Worm (Caenorhabditis elegans): ENCODE measurements around the gene clec-160.
A peak's percentile ranks its signal among the peaks of the same experiment; 100 is the strongest.

clec-160 gene

DNA sequence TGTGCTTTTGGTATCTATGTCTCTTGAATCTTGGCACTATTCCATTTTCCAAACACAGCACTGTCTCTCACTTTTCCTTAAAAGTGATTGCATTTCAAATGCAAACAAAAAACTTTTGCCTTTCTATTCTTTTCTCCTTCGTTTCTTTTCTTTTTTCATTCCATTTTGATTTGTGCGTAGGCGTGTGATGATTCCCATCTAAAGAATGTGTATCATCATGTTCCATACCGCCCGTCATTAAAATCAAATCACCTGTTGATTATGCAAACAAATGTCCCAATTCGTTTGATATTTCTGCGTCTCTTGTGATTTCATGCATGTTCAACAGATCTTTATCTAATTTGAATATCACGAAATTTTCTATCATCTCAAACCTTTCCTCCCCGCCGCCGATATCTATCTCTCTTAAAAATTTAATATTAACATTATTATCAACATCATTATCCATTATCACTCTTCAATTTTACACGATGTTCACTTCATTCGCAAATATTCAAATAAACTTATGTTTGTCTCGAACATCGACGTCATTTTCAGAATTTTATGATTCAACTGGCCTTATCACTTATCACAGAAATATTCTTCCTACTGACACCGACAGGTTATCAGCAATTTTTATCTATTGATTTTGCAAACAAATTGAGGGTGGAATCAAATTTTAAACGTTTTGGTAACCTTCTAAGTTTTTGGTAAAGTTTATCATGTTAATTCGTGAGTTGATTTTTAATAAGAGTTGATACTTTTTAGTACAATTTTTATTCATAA is 15.7 kb upstream of the clec-160 start (continued):
- TF ChIP-seq unc-62 (GFP tag; optimal IDR thresholded peaks at IDR 0.05) (no peak), egl-5 (tag; optimal IDR thresholded peaks at IDR 0.05) (peak; percentile 61), mml-1 (tag; optimal IDR thresholded peaks at IDR 0.05) (no peak), fkh-10 (GFP tag; optimal IDR thresholded peaks at IDR 0.05) (no peak), elt-1 (tag; optimal IDR thresholded peaks at IDR 0.05) (no peak)

DNA sequence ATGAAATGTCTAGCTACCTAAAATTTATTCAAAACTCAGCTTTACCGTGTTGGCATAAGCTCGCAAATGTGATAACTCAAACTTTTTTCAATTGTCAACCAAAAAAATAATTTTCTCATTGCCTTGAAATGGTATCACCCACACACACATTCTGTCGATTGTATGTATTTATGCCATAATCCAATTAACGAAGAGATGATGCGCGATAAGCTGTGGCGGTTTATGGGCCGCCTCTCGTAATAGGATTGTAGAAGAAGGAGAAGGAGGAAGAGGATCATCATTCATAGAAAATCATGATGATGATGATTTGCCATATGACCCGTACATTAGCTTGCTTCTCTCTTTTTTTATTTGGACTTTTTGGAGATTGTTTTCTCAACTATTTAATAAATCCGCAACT is 13.4 kb upstream of the clec-160 start:
- TF ChIP-seq nhr-77 (tag; optimal IDR thresholded peaks at IDR 0.05) = no peak
- TF ChIP-seq unc-62 (GFP tag; optimal IDR thresholded peaks at IDR 0.05) = no peak
- TF ChIP-seq egl-5 (tag; optimal IDR thresholded peaks at IDR 0.05) = peak; percentile 39
- no peak for TF ChIP-seq mdl-1 (tag; optimal IDR thresholded peaks at IDR 0.05)

- TF ChIP-seq lin-39 (tag; optimal IDR thresholded peaks at IDR 0.05) (peak; percentile 75), hmg-11 (tag; optimal IDR thresholded peaks at IDR 0.05) (peak; percentile 18), snpc-4 (tag; optimal IDR thresholded peaks at IDR 0.05) (no peak), nhr-12 (tag; optimal IDR thresholded peaks at IDR 0.05) (no peak), nfya-1 (tag; optimal IDR thresholded peaks at IDR 0.05; ENCODE audit: insufficient read depth) (peak; percentile 59)
Measured at ce11 chrIII:8287519-8287918, 11.7 kb upstream of the clec-160 start.

- no peak for TF ChIP-seq nhr-28 (tag; optimal IDR thresholded peaks at IDR 0.05)
- TF ChIP-seq nhr-23 (tag; optimal IDR thresholded peaks at IDR 0.05) = no peak
- no peak for TF ChIP-seq lin-15B (tag; optimal IDR thresholded peaks at IDR 0.05)
- TF ChIP-seq mdl-1 (tag; optimal IDR thresholded peaks at IDR 0.05) = no peak
- TF ChIP-seq nhr-77 (tag; optimal IDR thresholded peaks at IDR 0.05) = no peak
- TF ChIP-seq sea-2 (GFP tag; optimal IDR thresholded peaks at IDR 0.05) = no peak
- no peak for TF ChIP-seq elt-2 (tag; optimal IDR thresholded peaks at IDR 0.05)
- peak; percentile 5 for TF ChIP-seq egl-5 (tag; optimal IDR thresholded peaks at IDR 0.05)
- TF ChIP-seq egl-27 (tag; optimal IDR thresholded peaks at IDR 0.05) = no peak
Measured at ce11 chrIII:8286824-8287223, 11.1 kb upstream of the clec-160 start.

DNA sequence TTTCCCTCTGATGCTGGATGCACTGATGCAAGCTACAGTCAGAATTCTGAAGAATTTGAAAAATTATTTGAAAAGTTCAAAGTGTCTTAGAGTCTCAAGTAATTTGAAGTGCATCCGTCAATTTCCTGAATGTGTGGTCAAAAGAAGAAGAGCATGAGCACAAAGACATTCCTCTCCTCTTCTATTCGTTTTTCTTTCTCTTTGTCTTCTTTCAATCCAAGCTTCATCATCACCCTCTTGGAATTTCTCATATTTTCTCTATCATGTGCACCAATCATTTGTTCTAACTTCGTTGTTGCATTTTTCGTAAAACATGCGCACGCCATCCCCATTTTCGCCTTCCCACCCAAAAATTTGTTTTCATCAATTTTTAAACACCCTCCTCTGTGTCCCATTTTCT is 10.2 kb upstream of the clec-160 start:
- TF ChIP-seq nhr-76 (tag; optimal IDR thresholded peaks at IDR 0.05) (no peak), nhr-12 (tag; optimal IDR thresholded peaks at IDR 0.05) (no peak), lin-15B (tag; optimal IDR thresholded peaks at IDR 0.05) (no peak), sea-2 (GFP tag; optimal IDR thresholded peaks at IDR 0.05) (no peak), nhr-77 (tag; optimal IDR thresholded peaks at IDR 0.05) (no peak), elt-3 (tag; optimal IDR thresholded peaks at IDR 0.05) (no peak), fkh-10 (GFP tag; optimal IDR thresholded peaks at IDR 0.05) (peak; percentile 74), nhr-25 (tag; optimal IDR thresholded peaks at IDR 0.05) (no peak)

ce11 chrIII:8283525-8283924 is 7.8 kb upstream of the clec-160 start:
- TF ChIP-seq jun-1 (tag; optimal IDR thresholded peaks at IDR 0.05) (no peak), ztf-11 (tag; optimal IDR thresholded peaks at IDR 0.05) (no peak), egl-27 (tag; optimal IDR thresholded peaks at IDR 0.05) (no peak), lin-15B (tag; optimal IDR thresholded peaks at IDR 0.05) (no peak), ceh-16 (tag; optimal IDR thresholded peaks at IDR 0.05) (no peak), sea-2 (GFP tag; optimal IDR thresholded peaks at IDR 0.05) (no peak), skn-1 (tag; optimal IDR thresholded peaks at IDR 0.05) (no peak), ama-1 (optimal IDR thresholded peaks at IDR 0.05) (no peak), nhr-25 (tag; optimal IDR thresholded peaks at IDR 0.05) (no peak), pha-4 (tag; optimal IDR thresholded peaks at IDR 0.05) (no peak), eor-1 (tag; optimal IDR thresholded peaks at IDR 0.05) (no peak), fos-1 (tag; optimal IDR thresholded peaks at IDR 0.05) (no peak), pqm-1 (tag; optimal IDR thresholded peaks at IDR 0.05) (no peak), snpc-4 (tag; optimal IDR thresholded peaks at IDR 0.05) (no peak), mdl-1 (tag; optimal IDR thresholded peaks at IDR 0.05) (no peak), fkh-2 (tag; optimal IDR thresholded peaks at IDR 0.05) (no peak), nhr-67 (tag; optimal IDR thresholded peaks at IDR 0.05) (no peak), tbx-2 (tag; optimal IDR thresholded peaks at IDR 0.05) (no peak), ztf-4 (tag; optimal IDR thresholded peaks at IDR 0.05) (no peak), R02D3.7 (tag; optimal IDR thresholded peaks at IDR 0.05) (no peak)
